Worm (Caenorhabditis elegans) whole organism, L3 larva: Measurements from ENCODE around the gene Y62E10A.3.

Source experiments
- R02D3.7 ChIP-seq: fragments of 150-350 bp; optimal IDR thresholded peaks from 2 replicates; lab custom pipeline; 2014; ENCODE audit warnings: missing biosample characterization, missing genetic modification characterization
- ZK546.5 ChIP-seq: sonication (generic microtip); optimal IDR thresholded peaks from 2 replicates; lab custom pipeline; 2017; ENCODE audit warnings: missing biosample characterization, missing genetic modification characterization
- aly-2 ChIP-seq: fragments of 150-350 bp; optimal IDR thresholded peaks from 2 replicates; lab custom pipeline; 2014; ENCODE audit warnings: missing biosample characterization, missing genetic modification characterization
- ama-1 ChIP-seq: fragments of 150-350 bp; optimal IDR thresholded peaks from 2 replicates; lab custom pipeline; 2018
- ceh-16 ChIP-seq: sonication (generic microtip); optimal IDR thresholded peaks from 2 replicates; lab custom pipeline; 2017; ENCODE audit warnings: missing biosample characterization, missing genetic modification characterization
- ceh-28 ChIP-seq: fragments of 150-350 bp; optimal IDR thresholded peaks from 2 replicates; lab custom pipeline; 2014; ENCODE audit warnings: missing biosample characterization, missing genetic modification reagents, missing genetic modification characterization
- ceh-82 ChIP-seq: fragments of 150-350 bp; optimal IDR thresholded peaks from 2 replicates; lab custom pipeline; 2014; ENCODE audit warnings: missing biosample characterization, missing genetic modification characterization
- egl-27 ChIP-seq: sonication (generic microtip); optimal IDR thresholded peaks from 4 replicates; lab custom pipeline; 2017; ENCODE audit warnings: missing biosample characterization, missing genetic modification reagents, missing genetic modification characterization
- elt-3 ChIP-seq, 3 experiments: fragments of 150-350 bp in 1 of 3; sonication (generic microtip) in 2 of 3; optimal IDR thresholded peaks; 2 replicates in 2 of 3; 4 replicates in 1 of 3; lab custom pipeline; 2014 to 2017; ENCODE audit warnings: missing biosample characterization in 3 of 3, missing genetic modification characterization in 3 of 3
- eor-1 ChIP-seq, 2 experiments: fragments of 150-350 bp; optimal IDR thresholded peaks; 2 replicates each; lab custom pipeline; 2014 to 2018; ENCODE audit warnings: missing biosample characterization in 2 of 2, missing genetic modification characterization in 2 of 2
- fkh-10 ChIP-seq: sonication (generic microtip); optimal IDR thresholded peaks from 2 replicates; lab custom pipeline; 2017; ENCODE audit warnings: missing biosample characterization, missing genetic modification reagents, missing genetic modification characterization
- fkh-2 ChIP-seq: fragments of 150-350 bp; optimal IDR thresholded peaks from 2 replicates; lab custom pipeline; 2014; ENCODE audit warnings: missing biosample characterization, missing genetic modification reagents, missing genetic modification characterization
- hmg-11 ChIP-seq: sonication (generic microtip); optimal IDR thresholded peaks from 2 replicates; lab custom pipeline; 2016; ENCODE audit warnings: missing genetic modification characterization, missing compliant biosample characterization
- jun-1 ChIP-seq: fragments of 150-350 bp; optimal IDR thresholded peaks from 2 replicates; lab custom pipeline; 2014; ENCODE audit warnings: missing biosample characterization, missing genetic modification reagents, missing genetic modification characterization
- lin-15B ChIP-seq: fragments of 150-350 bp; optimal IDR thresholded peaks from 2 replicates; lab custom pipeline; 2014; ENCODE audit warnings: missing biosample characterization, missing genetic modification characterization
- lin-39 ChIP-seq: fragments of 150-350 bp; optimal IDR thresholded peaks from 2 replicates; lab custom pipeline; 2018; ENCODE audit warnings: missing biosample characterization, missing genetic modification reagents, missing genetic modification characterization
- lsy-12 ChIP-seq: sonication (generic microtip); optimal IDR thresholded peaks from 2 replicates; lab custom pipeline; 2016; ENCODE audit warnings: mild to moderate bottlenecking, missing genetic modification characterization, missing compliant biosample characterization
- mdl-1 ChIP-seq: fragments of 150-350 bp; optimal IDR thresholded peaks from 2 replicates; lab custom pipeline; 2014; ENCODE audit warnings: missing biosample characterization, missing genetic modification characterization
- mml-1 ChIP-seq: fragments of 150-350 bp; sonication (generic microtip); optimal IDR thresholded peaks from 3 replicates; lab custom pipeline; 2014; ENCODE audit warnings: missing biosample characterization, missing genetic modification characterization
- nfya-1 ChIP-seq: sonication (generic microtip); optimal IDR thresholded peaks from 2 replicates; lab custom pipeline; 2017; ENCODE audit warnings: missing genetic modification characterization, mild to moderate bottlenecking, missing compliant biosample characterization, antibody characterized with exemption, moderate library complexity; ENCODE audit not compliant: insufficient read depth
- nhr-11 ChIP-seq: fragments of 150-350 bp; optimal IDR thresholded peaks from 2 replicates; lab custom pipeline; 2014; ENCODE audit warnings: missing biosample characterization, missing genetic modification characterization
- nhr-12 ChIP-seq: fragments of 150-350 bp; optimal IDR thresholded peaks from 2 replicates; lab custom pipeline; 2014; ENCODE audit warnings: missing biosample characterization, missing genetic modification characterization
- nhr-237 ChIP-seq: fragments of 150-350 bp; optimal IDR thresholded peaks from 2 replicates; lab custom pipeline; 2014; ENCODE audit warnings: missing biosample characterization, missing genetic modification characterization
- nhr-28 ChIP-seq: fragments of 150-350 bp; optimal IDR thresholded peaks from 2 replicates; lab custom pipeline; 2014; ENCODE audit warnings: missing biosample characterization, missing genetic modification characterization
- nhr-43 ChIP-seq: sonication (generic microtip); optimal IDR thresholded peaks from 2 replicates; lab custom pipeline; 2016; ENCODE audit warnings: mild to moderate bottlenecking, missing genetic modification characterization, missing compliant biosample characterization; ENCODE audit not compliant: poor library complexity, severe bottlenecking
- nhr-67 ChIP-seq: fragments of 150-350 bp; optimal IDR thresholded peaks from 2 replicates; lab custom pipeline; 2014; ENCODE audit warnings: missing biosample characterization, missing genetic modification characterization
- nhr-76 ChIP-seq: fragments of 150-350 bp; sonication (generic microtip); optimal IDR thresholded peaks from 5 replicates; lab custom pipeline; 2014; ENCODE audit warnings: missing biosample characterization, missing genetic modification characterization
- nhr-77 ChIP-seq: fragments of 150-350 bp; optimal IDR thresholded peaks from 2 replicates; lab custom pipeline; 2014; ENCODE audit warnings: missing biosample characterization, missing genetic modification characterization
- pha-4 ChIP-seq: fragments of 150-350 bp; optimal IDR thresholded peaks from 2 replicates; lab custom pipeline; 2014; ENCODE audit warnings: missing biosample characterization, missing genetic modification reagents, missing genetic modification characterization
- pqm-1 ChIP-seq: fragments of 150-350 bp; optimal IDR thresholded peaks from 2 replicates; lab custom pipeline; 2017; ENCODE audit warnings: missing biosample characterization, missing genetic modification characterization, inconsistent platforms
- sea-2 ChIP-seq: fragments of 150-350 bp; sonication (generic microtip); optimal IDR thresholded peaks from 4 replicates; lab custom pipeline; 2014; ENCODE audit warnings: missing biosample characterization, missing genetic modification reagents, missing genetic modification characterization
- skn-1 ChIP-seq: fragments of 150-350 bp; optimal IDR thresholded peaks from 2 replicates; lab custom pipeline; 2014; ENCODE audit warnings: missing biosample characterization, missing genetic modification characterization
- unc-62 ChIP-seq: fragments of 150-350 bp; sonication (generic microtip); optimal IDR thresholded peaks from 4 replicates; lab custom pipeline; 2014; ENCODE audit warnings: missing biosample characterization, missing genetic modification reagents, missing genetic modification characterization
- zag-1 ChIP-seq: fragments of 150-350 bp; optimal IDR thresholded peaks from 2 replicates; lab custom pipeline; 2014; ENCODE audit warnings: missing biosample characterization, missing genetic modification characterization
- ztf-11 ChIP-seq: fragments of 150-350 bp; optimal IDR thresholded peaks from 2 replicates; lab custom pipeline; 2014; ENCODE audit warnings: missing biosample characterization, missing genetic modification characterization
- ztf-4 ChIP-seq: fragments of 150-350 bp; optimal IDR thresholded peaks from 2 replicates; lab custom pipeline; 2014; ENCODE audit warnings: missing biosample characterization, missing genetic modification characterization

Y62E10A.3 gene

DNA sequence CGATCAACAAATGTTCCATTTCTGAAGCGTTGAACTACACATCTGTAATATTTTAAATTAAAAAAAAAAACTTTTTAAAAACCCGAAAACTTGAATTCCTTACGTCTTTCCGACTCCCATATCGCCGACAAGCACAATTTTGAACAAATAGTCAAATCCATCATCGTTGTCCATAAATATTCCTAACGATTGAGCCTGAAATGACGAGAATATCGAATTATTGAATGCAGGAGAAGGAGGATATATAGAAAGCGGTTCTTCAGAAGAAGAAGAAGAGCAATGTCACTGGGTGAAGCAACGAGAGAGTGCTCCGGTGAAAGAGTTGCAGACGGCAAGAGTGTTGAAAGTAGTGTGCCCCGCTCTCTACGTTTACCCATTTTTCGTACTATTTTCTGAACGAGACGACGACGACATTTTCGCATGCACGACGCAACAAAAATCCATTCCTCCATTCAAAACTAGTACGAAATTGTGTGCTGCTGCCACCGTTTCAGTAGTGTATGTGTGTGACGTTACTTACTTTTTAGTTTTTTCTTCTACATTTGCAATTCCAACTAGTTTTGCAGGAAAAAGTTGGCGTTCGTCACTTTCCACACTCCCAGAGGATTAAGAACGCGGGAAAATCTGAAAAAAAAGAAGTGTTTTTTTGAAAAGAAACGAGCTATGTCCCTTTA, 23.9 kb upstream of the Y62E10A.3 start, which contains the start of gene rab-19:
TSS of gene rab-19 (minus strand) at position 624 of the 674 bp plus-strand sequence.
- TF ChIP-seq nhr-11 (tag; lab: Kevin White, UChicago) (no peak), hmg-11 (tag; lab: Kevin White, UChicago) (peak; percentile 65), ama-1 (no peak), egl-27 (tag; lab: Kevin White, UChicago) (no peak), skn-1 (tag; lab: Kevin White, UChicago) (no peak), nfya-1 (tag; lab: Kevin White, UChicago) (peak; percentile 26), lin-15B (peak; percentile 13), nhr-43 (tag; lab: Kevin White, UChicago) (no peak), lin-39 (tag; lab: Kevin White, UChicago) (peak; percentile 35), nhr-28 (no peak)

- TF ChIP-seq lin-39 (tag; lab: Kevin White, UChicago) (no peak), aly-2 (no peak), R02D3.7 (tag; lab: Kevin White, UChicago) (no peak), egl-27 (tag; lab: Kevin White, UChicago) (no peak), pqm-1 (tag; lab: Kevin White, UChicago) (no peak), ceh-28 (tag; lab: Kevin White, UChicago) (no peak), fkh-2 (tag; lab: Kevin White, UChicago) (no peak), nhr-237 (tag; lab: Kevin White, UChicago) (no peak), zag-1 (tag; lab: Kevin White, UChicago) (no peak), nfya-1 (tag; lab: Kevin White, UChicago) (no peak), nhr-43 (tag; lab: Kevin White, UChicago) (no peak), pha-4 (tag; lab: Kevin White, UChicago) (no peak)
These were observed 21.8 kb upstream of the Y62E10A.3 start, which contains the start of gene emc-3 for ce11 chrIV:13381823-13382222. Gene emc-3, minus strand, starts transcription at chrIV:13381923.

DNA sequence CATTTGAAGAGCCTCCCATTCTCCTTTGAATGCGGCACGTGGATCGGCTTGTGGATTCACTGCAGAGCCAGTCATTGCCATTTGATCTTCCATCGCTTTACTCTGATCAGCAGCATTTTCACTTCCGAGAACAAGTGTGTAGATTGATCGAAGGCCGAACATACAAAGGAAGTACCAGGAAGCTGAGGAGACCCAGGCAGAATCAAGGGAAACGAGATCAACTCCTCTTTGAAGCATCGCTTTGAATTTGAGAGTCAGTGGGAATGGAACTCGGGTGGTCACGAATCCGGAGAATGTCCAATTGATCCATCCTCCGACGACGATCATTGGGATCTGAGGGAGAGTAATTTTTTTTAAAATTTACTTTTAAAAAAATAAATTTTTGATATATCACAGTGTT, 20.5 kb upstream of the Y62E10A.3 start:
- no peak for TF ChIP-seq ztf-4 (tag; lab: Kevin White, UChicago)
- no peak for TF ChIP-seq eor-1 (tag; optimal IDR thresholded peaks at IDR 0.05; lab: Kevin White, UChicago)
- no peak for TF ChIP-seq ZK546.5 (tag; lab: Kevin White, UChicago)
- TF ChIP-seq ztf-11 (tag; lab: Kevin White, UChicago), result no peak
- TF ChIP-seq fkh-10 (GFP tag; lab: Kevin White, UChicago), result no peak
- TF ChIP-seq skn-1 (tag; lab: Kevin White, UChicago), result no peak
- no peak for TF ChIP-seq zag-1 (tag; lab: Kevin White, UChicago)
- no peak for TF ChIP-seq mml-1
- no peak for TF ChIP-seq nfya-1 (tag; lab: Kevin White, UChicago)
- no peak for TF ChIP-seq unc-62 (GFP tag; lab: Kevin White, UChicago)
- TF ChIP-seq nhr-77 (tag; lab: Kevin White, UChicago), result no peak
- no peak for TF ChIP-seq aly-2
- TF ChIP-seq jun-1, result no peak
- no peak for TF ChIP-seq nhr-67 (tag; lab: Kevin White, UChicago)
- no peak for TF ChIP-seq sea-2 (GFP tag; lab: Kevin White, UChicago)
- TF ChIP-seq nhr-12 (tag; lab: Kevin White, UChicago), result no peak

- TF ChIP-seq ztf-4 (tag; lab: Kevin White, UChicago) (no peak), elt-3 (tag; optimal IDR thresholded peaks at IDR 0.05; lab: Kevin White, UChicago) (no peak), nhr-12 (tag; lab: Kevin White, UChicago) (no peak), fkh-2 (tag; lab: Kevin White, UChicago) (no peak), pha-4 (tag; lab: Kevin White, UChicago) (no peak), mdl-1 (no peak), ceh-82 (tag; lab: Kevin White, UChicago) (no peak), lsy-12 (tag; lab: Kevin White, UChicago) (no peak), lin-39 (tag; lab: Kevin White, UChicago) (no peak), skn-1 (tag; lab: Kevin White, UChicago) (no peak), nhr-43 (tag; lab: Kevin White, UChicago) (no peak), ceh-16 (no peak), unc-62 (GFP tag; lab: Kevin White, UChicago) (no peak), nhr-76 (no peak)
These were observed 17.7 kb upstream of the Y62E10A.3 start, which contains the start of gene mau-8 for ce11 chrIV:13377716-13378115. Gene mau-8, plus strand, starts transcription at chrIV:13378016.
